Worm (Caenorhabditis elegans) whole organism, L4 larva: ENCODE results near the gene M02E1.1.

Experiments used
- ces-1 ChIP-seq: fragments of 150-350 bp; sonication (generic microtip); optimal IDR thresholded peaks from 4 replicates; lab custom pipeline; 2014; ENCODE audit warnings: missing biosample characterization, missing genetic modification reagents, missing genetic modification characterization
- daf-12 ChIP-seq: fragments of 150-350 bp; optimal IDR thresholded peaks from 2 replicates; lab custom pipeline; 2014; ENCODE audit warnings: missing biosample characterization, missing genetic modification reagents, missing genetic modification characterization
- dmd-8 ChIP-seq: fragments of 200-800 bp; sonication (Bioruptor generic); IDR thresholded peaks from 2 replicates; pipeline ENCODE4 v1.3.6; 2022; ENCODE audit warnings: missing genetic modification characterization, missing compliant biosample characterization
- lin-38 ChIP-seq: fragments of 200-800 bp; sonication (Bioruptor generic); IDR thresholded peaks from 2 replicates; pipeline ENCODE4 v1.3.6; 2022; ENCODE audit warnings: missing genetic modification reagents, missing genetic modification characterization, missing compliant biosample characterization
- lin-39 ChIP-seq: fragments of 150-350 bp; optimal IDR thresholded peaks from 2 replicates; lab custom pipeline; 2014; ENCODE audit warnings: missing biosample characterization, missing genetic modification reagents, missing genetic modification characterization
- mep-1 ChIP-seq: fragments of 150-350 bp; sonication (generic microtip); optimal IDR thresholded peaks from 3 replicates; lab custom pipeline; 2014; ENCODE audit warnings: missing biosample characterization, missing genetic modification characterization
- snpc-4 ChIP-seq: fragments of 150-350 bp; optimal IDR thresholded peaks from 2 replicates; lab custom pipeline; 2014; ENCODE audit warnings: missing biosample characterization, missing genetic modification characterization
- unc-62 ChIP-seq, 3 experiments: fragments of 150-350 bp in 1 of 3; sonication (generic microtip); optimal IDR thresholded peaks in 2 of 3; peaks in 1 of 3; 1 replicate in 1 of 3; 2 replicates in 2 of 3; lab custom pipeline; 2014 to 2017; ENCODE audit warnings: missing biosample characterization in 3 of 3, missing genetic modification characterization in 3 of 3, missing genetic modification reagents in 3 of 3, missing genotype in 1 of 3

ce11 chrX:381029-381428, 55.1 kb downstream of the M02E1.1 start:
- no peak; the same call in 1 of the 2 replicates for TF ChIP-seq lin-38 (GFP tag; lab: Robert Waterston, UW)
- TF ChIP-seq dmd-8, result no peak
- TF ChIP-seq ces-1 (GFP tag; lab: Kevin White, UChicago), result no peak
- TF ChIP-seq snpc-4, result no peak
- peak; percentile 7 for TF ChIP-seq mep-1 (tag; lab: Kevin White, UChicago)
- no peak for TF ChIP-seq lin-39 (tag; lab: Kevin White, UChicago)
- no peak for TF ChIP-seq unc-62 (GFP tag; optimal IDR thresholded peaks at IDR 0.05 in 1 of 2; lab: Kevin White, UChicago)
- TF ChIP-seq unc-62 (tag; optimal IDR thresholded peaks at IDR 0.05; lab: Kevin White, UChicago), result no peak
- no peak for TF ChIP-seq daf-12
